Fruit fly (Drosophila melanogaster) whole organism, embryonic: ENCODE measurements around the gene Rab9Fa.
A peak's percentile ranks its signal among the peaks of the same experiment; 100 is the strongest.

Source experiments
- Atf6 ChIP-seq: fragments of 200-800 bp; sonication (Bioruptor generic); IDR thresholded peaks from 2 replicates; pipeline ENCODE4 v1.3.6; 2022; ENCODE audit warnings: missing biosample characterization, missing genetic modification characterization
- CG10209 ChIP-seq: fragments of 200-800 bp; sonication (Bioruptor generic); optimal IDR thresholded peaks from 3 replicates; lab custom pipeline; 2017; ENCODE audit warnings: missing biosample characterization, mild to moderate bottlenecking, missing genetic modification characterization, missing genetic modification reagents
- CG10431 ChIP-seq: fragments of 200-800 bp; sonication (Bioruptor generic); optimal IDR thresholded peaks from 3 replicates; lab custom pipeline; 2018; ENCODE audit warnings: missing biosample characterization, mild to moderate bottlenecking, missing genetic modification characterization
- CG11696 ChIP-seq: fragments of 200-800 bp; sonication (Bioruptor generic); IDR thresholded peaks from 2 replicates; pipeline ENCODE4 v1.3.6; 2022; ENCODE audit warnings: missing biosample characterization, missing genetic modification characterization
- CG1603 ChIP-seq: fragments of 200-800 bp; sonication (Bioruptor generic); optimal IDR thresholded peaks from 2 replicates; lab custom pipeline; 2019; ENCODE audit warnings: missing biosample characterization, mild to moderate bottlenecking, missing genetic modification characterization, moderate library complexity
- CG16815 ChIP-seq: fragments of 200-800 bp; sonication (Bioruptor generic); optimal IDR thresholded peaks from 3 replicates; lab custom pipeline; 2017; ENCODE audit warnings: missing biosample characterization, mild to moderate bottlenecking, missing genetic modification characterization
- CG1792 ChIP-seq: fragments of 200-800 bp; sonication (Bioruptor generic); optimal IDR thresholded peaks from 2 replicates; lab custom pipeline; 2016; ENCODE audit warnings: missing biosample characterization, missing genetic modification characterization
- CG18764 ChIP-seq: fragments of 200-800 bp; sonication (Bioruptor generic); optimal IDR thresholded peaks from 3 replicates; lab custom pipeline; 2016; ENCODE audit warnings: missing biosample characterization, missing genetic modification characterization
- CG2875 ChIP-seq: fragments of 200-800 bp; sonication (Bioruptor generic); optimal IDR thresholded peaks from 2 replicates; lab custom pipeline; 2017; ENCODE audit warnings: missing biosample characterization, mild to moderate bottlenecking, missing genetic modification characterization, missing genetic modification reagents
- CG30020 ChIP-seq: fragments of 200-800 bp; optimal IDR thresholded peaks from 2 replicates; lab custom pipeline; 2019; ENCODE audit warnings: missing biosample characterization, mild to moderate bottlenecking, missing genetic modification characterization, moderate library complexity
- CG31224 ChIP-seq: fragments of 200-800 bp; sonication (Bioruptor generic); IDR thresholded peaks from 2 replicates; pipeline ENCODE4 v1.3.6; 2022; ENCODE audit warnings: missing biosample characterization, missing genetic modification characterization
- CG31388 ChIP-seq: fragments of 200-800 bp; sonication (Bioruptor generic); optimal IDR thresholded peaks from 2 replicates; lab custom pipeline; 2016; ENCODE audit warnings: missing biosample characterization, missing genetic modification characterization
- CG4707 ChIP-seq: fragments of 200-800 bp; sonication (Bioruptor generic); optimal IDR thresholded peaks from 2 replicates; lab custom pipeline; 2018; ENCODE audit warnings: missing biosample characterization, mild to moderate bottlenecking, missing genetic modification characterization, moderate library complexity
- CG5953 ChIP-seq: fragments of 200-800 bp; sonication (Bioruptor generic); IDR thresholded peaks from 2 replicates; pipeline ENCODE4 v1.3.6; 2022; ENCODE audit warnings: missing biosample characterization, missing genetic modification characterization
- CG6654 ChIP-seq: fragments of 200-800 bp; sonication (Bioruptor generic); optimal IDR thresholded peaks from 2 replicates; lab custom pipeline; 2017; ENCODE audit warnings: missing biosample characterization, mild to moderate bottlenecking, missing genetic modification characterization
- CG7928 ChIP-seq: fragments of 200-800 bp; sonication (Bioruptor generic); optimal IDR thresholded peaks from 2 replicates; lab custom pipeline; 2017; ENCODE audit warnings: missing biosample characterization, mild to moderate bottlenecking, missing genetic modification characterization
- CG8089 ChIP-seq: fragments of 200-800 bp; sonication (Bioruptor generic); optimal IDR thresholded peaks from 3 replicates; lab custom pipeline; 2016; ENCODE audit warnings: missing biosample characterization, missing genetic modification characterization
- CoRest ChIP-seq: fragments of 200-800 bp; sonication (Bioruptor generic); optimal IDR thresholded peaks from 3 replicates; lab custom pipeline; 2018; ENCODE audit warnings: missing biosample characterization, mild to moderate bottlenecking, missing genetic modification characterization, moderate library complexity
- Deaf1 ChIP-seq: fragments of 200-800 bp; optimal IDR thresholded peaks from 3 replicates; lab custom pipeline; 2019; ENCODE audit warnings: missing biosample characterization, mild to moderate bottlenecking, missing genetic modification characterization, moderate library complexity
- Dp ChIP-seq: fragments of 200-800 bp; sonication (Bioruptor generic); optimal IDR thresholded peaks from 2 replicates; lab custom pipeline; 2018; ENCODE audit warnings: missing biosample characterization, mild to moderate bottlenecking, missing genetic modification characterization, moderate library complexity
- Drgx ChIP-seq: fragments of 200-800 bp; sonication (Bioruptor generic); IDR thresholded peaks from 2 replicates; pipeline ENCODE4 v1.3.6; 2022; ENCODE audit warnings: missing biosample characterization, missing genetic modification characterization
- Elba2 ChIP-seq: fragments of 200-800 bp; sonication (Bioruptor generic); optimal IDR thresholded peaks from 3 replicates; lab custom pipeline; 2016; ENCODE audit warnings: missing biosample characterization, missing genetic modification characterization
- Hsf ChIP-seq: fragments of 200-800 bp; sonication (Bioruptor generic); optimal IDR thresholded peaks from 3 replicates; lab custom pipeline; 2016; ENCODE audit warnings: missing biosample characterization, missing genetic modification characterization
- Mad ChIP-seq: fragments of 200-800 bp; sonication (Bioruptor generic); optimal IDR thresholded peaks from 2 replicates; lab custom pipeline; 2016; ENCODE audit warnings: missing biosample characterization, missing genetic modification characterization
- Med ChIP-seq: fragments of 200-800 bp; sonication (Bioruptor generic); peaks from one replicate; lab custom pipeline; 2016; ENCODE audit warnings: missing biosample characterization, missing genetic modification characterization, mild to moderate bottlenecking, inconsistent platforms, moderate library complexity
- Sox102F ChIP-seq: fragments of 200-800 bp; sonication (Bioruptor generic); optimal IDR thresholded peaks from 2 replicates; lab custom pipeline; 2018; ENCODE audit warnings: missing biosample characterization, mild to moderate bottlenecking, missing genetic modification characterization, moderate library complexity
- Taf1 ChIP-seq: fragments of 200-800 bp; sonication (Bioruptor generic); IDR thresholded peaks from 2 replicates; pipeline ENCODE4 v1.3.6; 2022; ENCODE audit warnings: missing biosample characterization, missing genetic modification characterization
- Trl ChIP-seq, 3 experiments: fragments of >200 bp in 2 of 3; fragments of 200-800 bp in 1 of 3; sonication (Bioruptor generic) in 1 of 3; optimal IDR thresholded peaks; 2 replicates in 1 of 3; 3 replicates in 2 of 3; lab custom pipeline; 2016 to 2017; ENCODE audit warnings: missing biosample characterization in 1 of 3, missing genetic modification characterization in 1 of 3
- abd-A ChIP-seq: fragments of 200-800 bp; sonication (Bioruptor generic); optimal IDR thresholded peaks from 3 replicates; lab custom pipeline; 2019; ENCODE audit warnings: missing biosample characterization, mild to moderate bottlenecking, missing genetic modification characterization, moderate library complexity
- amos ChIP-seq: fragments of 200-800 bp; sonication (Bioruptor generic); IDR thresholded peaks from 2 replicates; pipeline ENCODE4 v1.3.6; 2022; ENCODE audit warnings: missing biosample characterization, missing genetic modification characterization; ENCODE audit not compliant: partially characterized antibody
- ara ChIP-seq: fragments of 200-800 bp; sonication (Bioruptor generic); IDR thresholded peaks from 2 replicates; pipeline ENCODE4 v1.3.6; 2022; ENCODE audit warnings: missing biosample characterization, missing genetic modification characterization
- bowl ChIP-seq: fragments of 200-800 bp; sonication (Bioruptor generic); IDR thresholded peaks from 2 replicates; pipeline ENCODE4 v1.3.6; 2022; ENCODE audit warnings: missing biosample characterization, missing genetic modification characterization
- cg ChIP-seq: fragments of 200-800 bp; sonication (Bioruptor generic); optimal IDR thresholded peaks from 3 replicates; lab custom pipeline; 2019; ENCODE audit warnings: missing biosample characterization, mild to moderate bottlenecking, missing genetic modification characterization, moderate library complexity
- chinmo ChIP-seq: fragments of 200-800 bp; sonication (Bioruptor generic); IDR thresholded peaks from 4 replicates; pipeline ENCODE4 v1.3.6; 2022; ENCODE audit warnings: missing biosample characterization, missing genetic modification characterization; ENCODE audit not compliant: partially characterized antibody
- ci ChIP-seq: fragments of 200-800 bp; sonication (Bioruptor generic); IDR thresholded peaks from 3 replicates; pipeline ENCODE4 v1.3.6; 2022; ENCODE audit warnings: missing biosample characterization, missing genetic modification characterization
- cwo ChIP-seq: fragments of 200-800 bp; sonication (Bioruptor generic); optimal IDR thresholded peaks from 3 replicates; lab custom pipeline; 2017; ENCODE audit warnings: missing biosample characterization, missing genetic modification characterization, mild to moderate bottlenecking, moderate library complexity, missing genetic modification reagents
- da ChIP-seq: fragments of 200-800 bp; sonication (Bioruptor generic); optimal IDR thresholded peaks from 2 replicates; lab custom pipeline; 2016; ENCODE audit warnings: missing biosample characterization, missing genetic modification characterization
- dmrt99B ChIP-seq: fragments of 200-800 bp; sonication (Bioruptor generic); optimal IDR thresholded peaks from 2 replicates; lab custom pipeline; 2018; ENCODE audit warnings: missing biosample characterization, mild to moderate bottlenecking, missing genetic modification characterization, moderate library complexity
- gfzf ChIP-seq: fragments of 200-800 bp; sonication (Bioruptor generic); optimal IDR thresholded peaks from 2 replicates; lab custom pipeline; 2016; ENCODE audit warnings: missing biosample characterization, mild to moderate bottlenecking, missing genetic modification characterization, moderate library complexity
- her ChIP-seq: fragments of 200-800 bp; sonication (Bioruptor generic); optimal IDR thresholded peaks from 2 replicates; lab custom pipeline; 2016; ENCODE audit warnings: missing biosample characterization, missing genetic modification characterization
- lmd ChIP-seq: fragments of 200-800 bp; sonication (Bioruptor generic); IDR thresholded peaks from 2 replicates; pipeline ENCODE4 v1.3.6; 2022; ENCODE audit warnings: missing biosample characterization, missing genetic modification characterization
- sd ChIP-seq: fragments of 200-800 bp; sonication (Bioruptor generic); optimal IDR thresholded peaks from 3 replicates; lab custom pipeline; 2018; ENCODE audit warnings: missing biosample characterization, mild to moderate bottlenecking, missing genetic modification characterization, moderate library complexity
- sqz ChIP-seq: fragments of 200-800 bp; sonication (Bioruptor generic); optimal IDR thresholded peaks from 3 replicates; lab custom pipeline; 2018; ENCODE audit warnings: missing biosample characterization, mild to moderate bottlenecking, missing genetic modification characterization
- trh ChIP-seq: fragments of 200-800 bp; sonication (Bioruptor generic); optimal IDR thresholded peaks from 2 replicates; lab custom pipeline; 2016; ENCODE audit warnings: missing biosample characterization, missing genetic modification characterization
- unpg ChIP-seq: fragments of 200-800 bp; sonication (Bioruptor generic); optimal IDR thresholded peaks from 3 replicates; lab custom pipeline; 2018; ENCODE audit warnings: missing biosample characterization, mild to moderate bottlenecking, missing genetic modification characterization, moderate library complexity
- vnd ChIP-seq: fragments of 200-800 bp; sonication (Bioruptor generic); IDR thresholded peaks from 3 replicates; pipeline ENCODE4 v1.3.6; 2022; ENCODE audit warnings: missing biosample characterization, missing genetic modification characterization; ENCODE audit not compliant: partially characterized antibody
- vvl ChIP-seq: fragments of 200-800 bp; sonication (Bioruptor generic); IDR thresholded peaks from 2 replicates; pipeline ENCODE4 v1.3.6; 2022; ENCODE audit warnings: missing biosample characterization, missing genetic modification characterization
- zf30C ChIP-seq: fragments of 200-800 bp; sonication (Bioruptor generic); optimal IDR thresholded peaks from 3 replicates; lab custom pipeline; 2018; ENCODE audit warnings: missing biosample characterization, mild to moderate bottlenecking, missing genetic modification characterization

Rab9Fa gene

dm6 chrX:10936599-10936998 is 14.2 kb downstream of the Rab9Fa start (continued):
- TF ChIP-seq CG2875 (GFP tag; lab: Kevin White, UChicago) (peak; percentile 65), CG10431 (GFP tag; lab: Kevin White, UChicago) (peak; percentile 15), CG30020 (tag; lab: Kevin White, UChicago) (peak; percentile 42), unpg (GFP tag; lab: Kevin White, UChicago) (peak; percentile 89), Dp (GFP tag; lab: Kevin White, UChicago) (no peak)

dm6 chrX:10935587-10935986 is 15.2 kb downstream of the Rab9Fa start:
- TF ChIP-seq ara = no peak
- TF ChIP-seq vvl = 0 out of 2 replicates have a peak, but pooled peaks have one; percentile 30
- peak; percentile 35 for TF ChIP-seq abd-A (tag; lab: Kevin White, UChicago)
- no peak for TF ChIP-seq CG6654 (GFP tag; lab: Kevin White, UChicago)
- no peak for TF ChIP-seq bowl
- peak; percentile 22 for TF ChIP-seq cg (GFP tag; lab: Kevin White, UChicago)
- peak; percentile 64; the same call in 1 of the 4 replicates for TF ChIP-seq chinmo (GFP tag; lab: Robert Waterston, UW)
- peak; percentile 98 for TF ChIP-seq sd (tag; lab: Kevin White, UChicago)

- TF ChIP-seq CG8089 (GFP tag; lab: Kevin White, UChicago) = no peak
- TF ChIP-seq Sox102F (GFP tag; lab: Kevin White, UChicago) = peak; percentile 9
- no peak for TF ChIP-seq CoRest (tag; lab: Kevin White, UChicago)
- no peak for TF ChIP-seq Atf6 (GFP tag; lab: Robert Waterston, UW)
- TF ChIP-seq Med = peak; percentile 24
- no peak for TF ChIP-seq CG7928 (GFP tag; lab: Kevin White, UChicago)
- no peak for TF ChIP-seq CG31388
- TF ChIP-seq trh (GFP tag; lab: Kevin White, UChicago) = no peak
- no peak for TF ChIP-seq CG16815 (GFP tag; lab: Kevin White, UChicago)
- no peak for TF ChIP-seq CG4707 (GFP tag; lab: Kevin White, UChicago)
- no peak for TF ChIP-seq zf30C (GFP tag; lab: Kevin White, UChicago)
- TF ChIP-seq cwo (GFP tag; lab: Kevin White, UChicago) = no peak
- no peak for TF ChIP-seq CG31224
- no peak for TF ChIP-seq Mad
- TF ChIP-seq Drgx (GFP tag; lab: Robert Waterston, UW) = peak; percentile 35; the same call in 1 of the 2 replicates
- TF ChIP-seq sqz = no peak
- TF ChIP-seq CG11696 (GFP tag; lab: Robert Waterston, UW) = no peak
- no peak for TF ChIP-seq CG5953 (GFP tag; lab: Robert Waterston, UW)
- no peak for TF ChIP-seq her (GFP tag; lab: Kevin White, UChicago)
- TF ChIP-seq amos (GFP tag; lab: Robert Waterston, UW) = no peak
- peak; percentile 46 for TF ChIP-seq Elba2 (GFP tag; lab: Kevin White, UChicago)
- no peak for TF ChIP-seq lmd
- TF ChIP-seq Taf1 (GFP tag; lab: Robert Waterston, UW) = no peak
- no peak for TF ChIP-seq CG10209 (GFP tag; lab: Kevin White, UChicago)
- no peak for TF ChIP-seq Trl (optimal IDR thresholded peaks at IDR 0.05; lab: Kevin White, UChicago)
- no peak for TF ChIP-seq Trl (GFP tag; optimal IDR thresholded peaks at IDR 0.05; lab: Kevin White, UChicago)
- no peak for TF ChIP-seq vnd
- no peak for TF ChIP-seq CG1792
- peak; percentile 18 for TF ChIP-seq CG1603 (tag; lab: Kevin White, UChicago)
- TF ChIP-seq ci (GFP tag; lab: Robert Waterston, UW) = 0 out of 3 replicates have a peak, but pooled peaks have one; percentile 39
- TF ChIP-seq gfzf = no peak
- TF ChIP-seq Hsf = no peak
- TF ChIP-seq da (GFP tag; lab: Kevin White, UChicago) = no peak
- TF ChIP-seq CG18764 (GFP tag; lab: Kevin White, UChicago) = no peak
- TF ChIP-seq dmrt99B (tag; lab: Kevin White, UChicago) = peak; percentile 8
- no peak for TF ChIP-seq Deaf1 (tag; lab: Kevin White, UChicago)
Observed at dm6 chrX:10933776-10934175, 17.1 kb downstream of the Rab9Fa start.
